Worm (Caenorhabditis elegans) whole organism, L4/young adult: Measurements from ENCODE around the gene srw-59.

Source experiments
- W03F9.2 ChIP-seq: fragments of 150-350 bp; optimal IDR thresholded peaks from 2 replicates; lab custom pipeline; 2014; ENCODE audit warnings: missing biosample characterization, missing genetic modification characterization
- dao-5 ChIP-seq: sonication (generic microtip); optimal IDR thresholded peaks from 2 replicates; lab custom pipeline; 2016; ENCODE audit warnings: missing genotype, missing genetic modification characterization, moderate library complexity, missing compliant biosample characterization
- him-1 ChIP-seq: sonication (generic microtip); optimal IDR thresholded peaks from 2 replicates; lab custom pipeline; 2016; ENCODE audit warnings: missing genotype, missing genetic modification reagents, missing genetic modification characterization, missing compliant biosample characterization

ce11 chrV:15969653-15970052, 18.9 kb upstream of the srw-59 start, which contains the start of gene F36G9.7:
- TF ChIP-seq him-1, result no peak
- no peak for TF ChIP-seq W03F9.2
- no peak for TF ChIP-seq dao-5 (tag; lab: Kevin White, UChicago)
